Worm (Caenorhabditis elegans): ENCODE measurements around the gene irld-66.

- TF ChIP-seq ama-1 (optimal IDR thresholded peaks at IDR 0.05), result peak; percentile 62
- TF ChIP-seq snpc-4 (tag; optimal IDR thresholded peaks at IDR 0.05), result no peak
- peak in 1 of 2 experiments; percentile 43 for TF ChIP-seq unc-62 (GFP tag; optimal IDR thresholded peaks at IDR 0.05 in 1 of 2)
- no peak for TF ChIP-seq unc-62 (tag; optimal IDR thresholded peaks at IDR 0.05)
- TF ChIP-seq nhr-28 (tag; optimal IDR thresholded peaks at IDR 0.05), result no peak
- no peak for TF ChIP-seq tra-1 (GFP tag; IDR thresholded peaks at IDR 0.05)
- no peak for TF ChIP-seq R02D3.7 (tag; optimal IDR thresholded peaks at IDR 0.05)
- no peak for TF ChIP-seq fos-1 (tag; optimal IDR thresholded peaks at IDR 0.05)
- TF ChIP-seq lsy-2 (tag; optimal IDR thresholded peaks at IDR 0.05), result peak in 1 of 2 experiments; percentile 57
Observed at ce11 chrII:2976597-2976996, 36.0 kb upstream of the irld-66 start, which contains the start of gene nhr-88.

Data from whole organism, L4 larva.